Fruit fly (Drosophila melanogaster): Measurements from ENCODE around the gene VhaPPA1-1.

Gene VhaPPA1-1

dm6 chr3R:14890064-14890709 lies 13.7 kb downstream of the VhaPPA1-1 start, which contains the start of the genes CycC and UQCR-C1 (continued):
- TF ChIP-seq MBD-R2 (GFP tag; IDR thresholded peaks at IDR 0.05) (peak; percentile 99), CG43689 (GFP tag; IDR thresholded peaks at IDR 0.05) (no peak), CG10431 (GFP tag; optimal IDR thresholded peaks at IDR 0.05) (no peak), ewg (GFP tag; optimal IDR thresholded peaks at IDR 0.05) (peak; percentile 30), Sry-β (GFP tag; optimal IDR thresholded peaks at IDR 0.05) (peak; percentile 5), CG5180 (GFP tag; optimal IDR thresholded peaks at IDR 0.05) (no peak), CG17802 (tag; optimal IDR thresholded peaks at IDR 0.05) (peak; percentile 11), Fer1 (GFP tag; optimal IDR thresholded peaks at IDR 0.05) (peak; percentile 34), YL-1 (GFP tag; optimal IDR thresholded peaks at IDR 0.05) (peak; percentile 97), stwl (tag; optimal IDR thresholded peaks at IDR 0.05) (peak; percentile 62), Med (GFP tag) (peak; percentile 69), CG9797 (GFP tag; optimal IDR thresholded peaks at IDR 0.05) (peak; percentile 10), MTF-1 (GFP tag; optimal IDR thresholded peaks at IDR 0.05; ENCODE audit: borderline replicate concordance) (peak; percentile 13), Opbp (GFP tag; IDR thresholded peaks at IDR 0.05; ENCODE audit: partially characterized antibody) (peak; percentile 100), BEAF-32 (GFP tag; optimal IDR thresholded peaks at IDR 0.05) (peak; percentile 16), CG7271 (tag; optimal IDR thresholded peaks at IDR 0.05) (peak; percentile 4), bsh (GFP tag; optimal IDR thresholded peaks at IDR 0.05) (no peak), Bgb (GFP tag; IDR thresholded peaks at IDR 0.05; ENCODE audit: partially characterized antibody) (peak; percentile 45; the same call in 1 of the 2 replicates), CG2129 (GFP tag; IDR thresholded peaks at IDR 0.05; ENCODE audit: partially characterized antibody) (no peak), pzg (GFP tag; optimal IDR thresholded peaks at IDR 0.05) (peak; percentile 70), trem (tag; optimal IDR thresholded peaks at IDR 0.05) (peak; percentile 25), pfk (GFP tag; optimal IDR thresholded peaks at IDR 0.05) (peak; percentile 41), Hmr (GFP tag; optimal IDR thresholded peaks at IDR 0.05) (no peak), Scr (GFP tag; IDR thresholded peaks at IDR 0.05; ENCODE audit: partially characterized antibody) (peak; percentile 32; the same call in 1 of the 2 replicates), bigmax (GFP tag; optimal IDR thresholded peaks at IDR 0.05) (peak; percentile 89), H15 (GFP tag; IDR thresholded peaks at IDR 0.05) (no peak), Doc2 (GFP tag; IDR thresholded peaks at IDR 0.05) (no peak), CG13287 (GFP tag; IDR thresholded peaks at IDR 0.05; ENCODE audit: partially characterized antibody) (peak; percentile 32; the same call in 1 of the 2 replicates), CG1603 (tag; optimal IDR thresholded peaks at IDR 0.05) (peak; percentile 64), tap (tag; optimal IDR thresholded peaks at IDR 0.05) (no peak), sug (tag; optimal IDR thresholded peaks at IDR 0.05) (peak; percentile 25), CG34422 (GFP tag; IDR thresholded peaks at IDR 0.05) (peak; percentile 61; the same call in 2 of the 3 replicates), CG17186 (GFP tag; optimal IDR thresholded peaks at IDR 0.05) (peak; percentile 94), Hr51 (GFP tag; optimal IDR thresholded peaks at IDR 0.05) (no peak), amos (GFP tag; IDR thresholded peaks at IDR 0.05; ENCODE audit: partially characterized antibody) (peak; percentile 19; the same call in 1 of the 2 replicates), Dll (GFP tag; IDR thresholded peaks at IDR 0.05; ENCODE audit: partially characterized antibody) (0 out of 4 replicates have a peak, but pooled peaks have one; percentile 15), Pdp1 (GFP tag; optimal IDR thresholded peaks at IDR 0.05) (peak in 1 of 2 experiments; percentile 98), CG34224 (GFP tag; IDR thresholded peaks at IDR 0.05; ENCODE audit: partially characterized antibody) (0 out of 3 replicates have a peak, but pooled peaks have one; percentile 31), Adf1 (GFP tag; IDR thresholded peaks at IDR 0.05) (peak; percentile 43), pnt (GFP tag; optimal IDR thresholded peaks at IDR 0.05) (no peak), CG9437 (GFP tag; optimal IDR thresholded peaks at IDR 0.05) (peak; percentile 57), Lhr (GFP tag; optimal IDR thresholded peaks at IDR 0.05) (no peak), CG17829 (tag; optimal IDR thresholded peaks at IDR 0.05) (peak; percentile 8), CG15514 (GFP tag; optimal IDR thresholded peaks at IDR 0.05) (peak; percentile 46), CG10321 (GFP tag; IDR thresholded peaks at IDR 0.05) (no peak), CG17385 (GFP tag; optimal IDR thresholded peaks at IDR 0.05) (peak; percentile 50)

Data from whole organism, embryonic.